Fruit fly (Drosophila melanogaster): ENCODE results near the gene Teh4.

Gene Teh4

DNA sequence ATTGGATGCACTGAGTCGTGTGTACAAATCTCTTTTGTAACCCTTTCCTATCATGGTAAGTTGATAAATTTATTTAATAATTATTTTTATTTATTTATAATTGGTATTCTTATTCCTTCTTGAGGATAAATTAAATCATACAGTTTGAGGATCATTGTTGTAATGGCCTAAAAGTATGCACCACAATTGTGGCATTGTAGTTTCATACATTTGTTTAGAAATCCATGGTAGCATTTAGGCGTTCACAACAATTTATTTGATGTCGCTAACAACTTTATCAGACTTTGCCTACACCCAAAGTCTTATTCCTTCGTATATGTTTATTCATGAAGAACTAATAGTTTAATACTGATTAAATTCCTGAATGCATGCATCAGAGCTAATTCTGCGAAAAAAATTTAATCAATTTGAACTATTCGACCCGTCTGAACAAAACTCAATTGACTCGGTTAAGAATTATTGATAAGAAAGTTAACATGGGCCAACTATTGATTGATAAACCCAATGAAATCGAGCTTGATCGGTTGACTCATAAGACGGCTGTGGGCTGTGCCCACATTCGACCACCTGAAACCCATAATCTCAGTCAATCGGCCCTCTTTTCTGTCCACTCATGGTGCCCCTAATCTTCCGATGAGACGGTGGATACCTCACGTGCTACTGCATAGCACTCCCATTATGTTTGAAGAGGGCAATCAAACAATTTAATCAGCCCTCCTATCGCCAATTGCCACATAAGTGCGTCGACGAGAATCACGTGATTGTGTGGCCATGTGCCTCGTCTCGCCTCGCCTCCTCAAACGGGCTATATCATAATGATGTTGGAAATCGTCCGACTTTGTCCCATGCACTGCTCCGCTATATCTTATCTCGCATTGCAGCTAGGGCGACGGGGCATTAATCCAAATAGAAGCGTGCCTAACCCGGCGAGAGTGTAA lies 41.5 kb upstream of the Teh4 start (continued):
- TF ChIP-seq CG6791 (GFP tag; IDR thresholded peaks at IDR 0.05; ENCODE audit: partially characterized antibody) = no peak
- TF ChIP-seq CG14441 (GFP tag; IDR thresholded peaks at IDR 0.05) = no peak
- no peak for TF ChIP-seq B-H2 (GFP tag; optimal IDR thresholded peaks at IDR 0.05)
- no peak for TF ChIP-seq br (optimal IDR thresholded peaks at IDR 0.05)
- TF ChIP-seq CG10274 (GFP tag; optimal IDR thresholded peaks at IDR 0.05) = no peak
- no peak for TF ChIP-seq tgo (GFP tag; IDR thresholded peaks at IDR 0.05)
- TF ChIP-seq fru (optimal IDR thresholded peaks at IDR 0.05) = no peak
- no peak for TF ChIP-seq peb (GFP tag; IDR thresholded peaks at IDR 0.05)
- TF ChIP-seq toy (GFP tag; IDR thresholded peaks at IDR 0.05) = 0 out of 2 replicates have a peak, but pooled peaks have one; percentile 17
- TF ChIP-seq CG30403 (GFP tag; optimal IDR thresholded peaks at IDR 0.05) = no peak
- TF ChIP-seq org-1 (GFP tag; optimal IDR thresholded peaks at IDR 0.05) = peak; percentile 39
- no peak for TF ChIP-seq CG1233 (GFP tag; optimal IDR thresholded peaks at IDR 0.05)
- no peak for TF ChIP-seq CoRest (tag; optimal IDR thresholded peaks at IDR 0.05)
- peak; percentile 15 for TF ChIP-seq dm (GFP tag; optimal IDR thresholded peaks at IDR 0.05)
- TF ChIP-seq oc (tag; optimal IDR thresholded peaks at IDR 0.05) = peak; percentile 13
- peak; percentile 70 for TF ChIP-seq CG10543 (GFP tag; optimal IDR thresholded peaks at IDR 0.05)
- TF ChIP-seq Asciz (GFP tag; optimal IDR thresholded peaks at IDR 0.05) = peak; percentile 23
- no peak for TF ChIP-seq tup (GFP tag; optimal IDR thresholded peaks at IDR 0.05)
- TF ChIP-seq Hr3 (GFP tag; optimal IDR thresholded peaks at IDR 0.05) = no peak
- TF ChIP-seq Gug (GFP tag; IDR thresholded peaks at IDR 0.05) = no peak
- no peak for TF ChIP-seq NK7.1 (GFP tag; optimal IDR thresholded peaks at IDR 0.05)
- TF ChIP-seq CG31388 (GFP tag; optimal IDR thresholded peaks at IDR 0.05) = no peak
- no peak for TF ChIP-seq Meics (GFP tag; optimal IDR thresholded peaks at IDR 0.05)
- TF ChIP-seq amos (GFP tag; IDR thresholded peaks at IDR 0.05; ENCODE audit: partially characterized antibody) = no peak; the same call in 1 of the 2 replicates
- no peak for TF ChIP-seq CG4707 (GFP tag; optimal IDR thresholded peaks at IDR 0.05)
- TF ChIP-seq Ets97D (GFP tag; optimal IDR thresholded peaks at IDR 0.05) = no peak
- TF ChIP-seq Hand (GFP tag; optimal IDR thresholded peaks at IDR 0.05) = no peak
- TF ChIP-seq Drgx (GFP tag; IDR thresholded peaks at IDR 0.05) = peak; percentile 28; the same call in 1 of the 2 replicates
- TF ChIP-seq CG3838 (GFP tag; optimal IDR thresholded peaks at IDR 0.05) = no peak
- TF ChIP-seq Dbx (GFP tag; IDR thresholded peaks at IDR 0.05) = no peak
- no peak for TF ChIP-seq Doc3 (GFP tag; IDR thresholded peaks at IDR 0.05; ENCODE audit: partially characterized antibody)
- no peak for TF ChIP-seq dmrt11E (tag; optimal IDR thresholded peaks at IDR 0.05)
- TF ChIP-seq Dip3 (GFP tag; optimal IDR thresholded peaks at IDR 0.05) = no peak
- no peak for TF ChIP-seq CG9215 (GFP tag; IDR thresholded peaks at IDR 0.05)
- TF ChIP-seq CG17186 (GFP tag; optimal IDR thresholded peaks at IDR 0.05) = no peak
- TF ChIP-seq mirr (GFP tag; optimal IDR thresholded peaks at IDR 0.05) = peak; percentile 84
- TF ChIP-seq CG4404 (GFP tag; IDR thresholded peaks at IDR 0.05) = no peak
- TF ChIP-seq abd-A (tag; optimal IDR thresholded peaks at IDR 0.05) = no peak
- TF ChIP-seq trh (GFP tag; optimal IDR thresholded peaks at IDR 0.05) = no peak
- TF ChIP-seq CG18764 (GFP tag; optimal IDR thresholded peaks at IDR 0.05) = no peak
- no peak for TF ChIP-seq D (optimal IDR thresholded peaks at IDR 0.05)
- no peak for TF ChIP-seq D (GFP tag; optimal IDR thresholded peaks at IDR 0.05)
- TF ChIP-seq CG42726 (GFP tag; IDR thresholded peaks at IDR 0.05; ENCODE audit: partially characterized antibody) = no peak
- TF ChIP-seq Opbp (GFP tag; IDR thresholded peaks at IDR 0.05; ENCODE audit: partially characterized antibody) = no peak
- TF ChIP-seq fd96Cb (tag; optimal IDR thresholded peaks at IDR 0.05) = no peak
- TF ChIP-seq zen (tag; optimal IDR thresholded peaks at IDR 0.05) = no peak
- TF ChIP-seq MTF-1 (GFP tag; optimal IDR thresholded peaks at IDR 0.05; ENCODE audit: borderline replicate concordance) = no peak
- no peak for TF ChIP-seq dmrt99B (tag; optimal IDR thresholded peaks at IDR 0.05)
- no peak for TF ChIP-seq Xrp1 (GFP tag; IDR thresholded peaks at IDR 0.05)
- no peak for TF ChIP-seq ham (GFP tag; IDR thresholded peaks at IDR 0.05)

Measured in whole organism, embryonic.